Worm (Caenorhabditis elegans) whole organism, young adult: ENCODE measurements around the gene acc-1.

Source experiments
- B0035.1 ChIP-seq: sonication (generic microtip); optimal IDR thresholded peaks from 2 replicates; lab custom pipeline; 2016; ENCODE audit warnings: missing genetic modification characterization, mild to moderate bottlenecking, missing compliant biosample characterization, missing genotype, missing genetic modification reagents
- ama-1 ChIP-seq, 3 experiments: fragments of 150-350 bp in 1 of 3; sonication (generic microtip) in 2 of 3; optimal IDR thresholded peaks; 2 replicates each; lab custom pipeline; 2014 to 2018; ENCODE audit warnings: missing biosample characterization in 2 of 3, missing genetic modification characterization in 2 of 3, missing genetic modification reagents in 2 of 3
- ceh-79 ChIP-seq: sonication (generic microtip); optimal IDR thresholded peaks from 2 replicates; lab custom pipeline; 2017; ENCODE audit warnings: mild to moderate bottlenecking, missing genetic modification characterization, missing compliant biosample characterization
- dpl-1 ChIP-seq: fragments of 150-350 bp; optimal IDR thresholded peaks from 2 replicates; lab custom pipeline; 2014; ENCODE audit warnings: missing biosample characterization, missing genetic modification reagents, missing genetic modification characterization
- gei-17 ChIP-seq: fragments of 200-800 bp; sonication (Bioruptor generic); optimal IDR thresholded peaks from 2 replicates; lab custom pipeline; 2018; ENCODE audit warnings: mild to moderate bottlenecking, missing genetic modification characterization, missing compliant biosample characterization
- him-1 ChIP-seq: sonication (generic microtip); optimal IDR thresholded peaks from 2 replicates; lab custom pipeline; 2016; ENCODE audit warnings: missing genotype, missing genetic modification reagents, missing genetic modification characterization, missing compliant biosample characterization
- hsf-1 ChIP-seq: fragments of 200-800 bp; sonication (Bioruptor generic); IDR thresholded peaks from 2 replicates; pipeline ENCODE4 v1.3.6; 2022; ENCODE audit warnings: missing genetic modification reagents, missing genetic modification characterization, missing compliant biosample characterization
- lir-1 ChIP-seq: fragments of 200-800 bp; sonication (Bioruptor generic); conservative IDR thresholded peaks from 2 replicates; pipeline ENCODE4 v1.3.6; 2022; ENCODE audit warnings: missing genetic modification reagents, missing genetic modification characterization, missing compliant biosample characterization
- lsy-27 ChIP-seq: sonication (generic microtip); optimal IDR thresholded peaks from 2 replicates; lab custom pipeline; 2017; ENCODE audit warnings: missing genetic modification characterization, mild to moderate bottlenecking, missing compliant biosample characterization, antibody characterized with exemption, missing genotype, borderline replicate concordance; ENCODE audit not compliant: insufficient read depth
- repo-1 ChIP-seq: sonication (generic microtip); optimal IDR thresholded peaks from 2 replicates; lab custom pipeline; 2017; ENCODE audit warnings: mild to moderate bottlenecking, missing genetic modification characterization, missing compliant biosample characterization
- sdz-38 ChIP-seq: sonication (generic microtip); optimal IDR thresholded peaks from 2 replicates; lab custom pipeline; 2016; ENCODE audit warnings: missing genotype, missing genetic modification characterization, missing compliant biosample characterization
- snpc-1.1 ChIP-seq: sonication (generic microtip); optimal IDR thresholded peaks from 2 replicates; lab custom pipeline; 2017; ENCODE audit warnings: missing genetic modification characterization, mild to moderate bottlenecking, missing compliant biosample characterization, antibody characterized with exemption, moderate library complexity, missing genotype, missing genetic modification reagents; ENCODE audit not compliant: insufficient read depth
- snpc-4 ChIP-seq, 5 experiments: fragments of 150-350 bp in 1 of 5; sonication (generic microtip) in 4 of 5; optimal IDR thresholded peaks; 2 replicates each; lab custom pipeline; 2014 to 2018; ENCODE audit warnings: missing genetic modification characterization in 5 of 5, missing biosample characterization in 3 of 5, antibody characterized with exemption in 2 of 5, mild to moderate bottlenecking in 2 of 5, missing compliant biosample characterization in 2 of 5, missing genotype in 2 of 5, moderate library complexity in 2 of 5, missing genetic modification reagents in 1 of 5

DNA sequence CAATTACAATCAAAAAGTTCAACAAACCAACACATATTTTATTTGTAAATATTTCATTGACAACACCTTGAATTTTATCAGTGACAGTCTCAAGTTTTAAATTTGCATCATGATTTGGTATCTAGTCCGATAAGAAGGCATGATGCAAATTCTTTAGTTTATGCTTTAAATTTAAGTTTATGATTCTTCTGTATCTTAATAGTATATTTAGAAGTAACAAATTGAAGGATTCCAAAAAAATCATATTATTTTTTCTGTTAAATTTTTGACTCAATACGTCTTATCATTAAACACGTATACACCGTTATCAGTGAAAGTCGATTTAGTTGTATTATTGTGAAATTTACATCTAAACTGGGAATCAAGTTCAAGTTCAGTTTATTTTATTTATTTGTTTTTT, 6.6 kb upstream of the acc-1 start, which contains the start of gene chca-1:
- no peak for TF ChIP-seq sdz-38
- no peak for TF ChIP-seq gei-17 (GFP tag; lab: Kevin White, UChicago)
- no peak for TF ChIP-seq hsf-1
- no peak for TF ChIP-seq ceh-79 (tag; lab: Kevin White, UChicago)
- no peak for TF ChIP-seq dpl-1
- no peak for TF ChIP-seq lir-1
- no peak for TF ChIP-seq lsy-27 (tag; lab: Kevin White, UChicago)
- no peak for TF ChIP-seq repo-1 (tag; lab: Kevin White, UChicago)
- TF ChIP-seq snpc-4 (GFP tag; optimal IDR thresholded peaks at IDR 0.05; lab: Kevin White, UChicago), result no peak
- no peak for TF ChIP-seq snpc-4 (tag; optimal IDR thresholded peaks at IDR 0.05; lab: Kevin White, UChicago)
- TF ChIP-seq him-1 (tag; lab: Kevin White, UChicago), result no peak
- TF ChIP-seq B0035.1 (tag; lab: Kevin White, UChicago), result no peak
- no peak for TF ChIP-seq snpc-1.1
- TF ChIP-seq ama-1 (optimal IDR thresholded peaks at IDR 0.05; lab: Kevin White, UChicago), result no peak
- no peak for TF ChIP-seq ama-1 (GFP tag; optimal IDR thresholded peaks at IDR 0.05; lab: Kevin White, UChicago)
